Fruit fly (Drosophila melanogaster) whole organism, prepupa: Measurements from ENCODE around the gene CG43638.

Source experiments
- Blimp-1 ChIP-seq: fragments of 200-800 bp; sonication (Bioruptor generic); optimal IDR thresholded peaks from 3 replicates; lab custom pipeline; 2017; ENCODE audit warnings: missing biosample characterization, missing genetic modification characterization, mild to moderate bottlenecking, moderate library complexity, missing genetic modification reagents
- CG10631 ChIP-seq: fragments of 200-800 bp; sonication (Bioruptor generic); optimal IDR thresholded peaks from 2 replicates; lab custom pipeline; 2016; ENCODE audit warnings: missing biosample characterization, missing genetic modification characterization
- CG10669 ChIP-seq: fragments of 200-800 bp; sonication (Bioruptor generic); optimal IDR thresholded peaks from 3 replicates; lab custom pipeline; 2018; ENCODE audit warnings: missing biosample characterization, mild to moderate bottlenecking, missing genetic modification characterization, moderate library complexity
- CG11294 ChIP-seq: fragments of 200-800 bp; sonication (Bioruptor generic); IDR thresholded peaks from 2 replicates; pipeline ENCODE4 v1.3.6; 2022; ENCODE audit warnings: missing biosample characterization, missing genetic modification characterization
- CG11762 ChIP-seq: fragments of 200-800 bp; sonication (Bioruptor generic); optimal IDR thresholded peaks from 3 replicates; lab custom pipeline; 2016; ENCODE audit warnings: missing biosample characterization, missing genetic modification characterization; ENCODE audit not compliant: insufficient read depth
- CG11902 ChIP-seq: fragments of 200-800 bp; sonication (Bioruptor generic); optimal IDR thresholded peaks from 3 replicates; lab custom pipeline; 2016; ENCODE audit warnings: missing biosample characterization, missing genetic modification characterization
- CG15336 ChIP-seq: fragments of 200-800 bp; sonication (Bioruptor generic); IDR thresholded peaks from 2 replicates; pipeline ENCODE4 v1.3.6; 2022; ENCODE audit warnings: missing biosample characterization, missing genetic modification characterization
- CG16779 ChIP-seq: fragments of 200-800 bp; sonication (Bioruptor generic); optimal IDR thresholded peaks from 3 replicates; lab custom pipeline; 2017; ENCODE audit warnings: missing biosample characterization, mild to moderate bottlenecking, missing genetic modification characterization
- CG3032 ChIP-seq: fragments of 200-800 bp; optimal IDR thresholded peaks from 2 replicates; lab custom pipeline; 2019; ENCODE audit warnings: missing biosample characterization, mild to moderate bottlenecking, missing genetic modification characterization, moderate library complexity
- CG31627 ChIP-seq: fragments of 200-800 bp; sonication (Bioruptor generic); optimal IDR thresholded peaks from 3 replicates; lab custom pipeline; 2016; ENCODE audit warnings: missing biosample characterization, missing genetic modification characterization
- CG32006 ChIP-seq: fragments of 200-800 bp; sonication (Bioruptor generic); optimal IDR thresholded peaks from 3 replicates; lab custom pipeline; 2017; ENCODE audit warnings: missing biosample characterization, mild to moderate bottlenecking, missing genetic modification characterization
- CG34406 ChIP-seq: fragments of 200-800 bp; sonication (Bioruptor generic); optimal IDR thresholded peaks from 3 replicates; lab custom pipeline; 2016; ENCODE audit warnings: missing biosample characterization, missing genetic modification characterization
- CG3919 ChIP-seq: fragments of 200-800 bp; sonication (Bioruptor generic); optimal IDR thresholded peaks from 3 replicates; lab custom pipeline; 2016; ENCODE audit warnings: missing biosample characterization, missing genetic modification characterization
- CG6163 ChIP-seq: fragments of 200-800 bp; sonication (Bioruptor generic); IDR thresholded peaks from 3 replicates; pipeline ENCODE4 v1.3.6; 2022; ENCODE audit warnings: missing biosample characterization, missing genetic modification characterization
- CG6276 ChIP-seq: fragments of 200-800 bp; sonication (Bioruptor generic); optimal IDR thresholded peaks from 2 replicates; lab custom pipeline; 2017; ENCODE audit warnings: missing biosample characterization, mild to moderate bottlenecking, missing genetic modification characterization
- CG6792 ChIP-seq: fragments of 200-800 bp; sonication (Bioruptor generic); optimal IDR thresholded peaks from 3 replicates; lab custom pipeline; 2016; ENCODE audit warnings: missing biosample characterization, missing genetic modification characterization
- CG6808 ChIP-seq: fragments of 200-800 bp; sonication (Bioruptor generic); optimal IDR thresholded peaks from 3 replicates; lab custom pipeline; 2017; ENCODE audit warnings: missing biosample characterization, missing genetic modification characterization, mild to moderate bottlenecking, moderate library complexity, missing genetic modification reagents
- CG6854 ChIP-seq: fragments of 200-800 bp; sonication (Bioruptor generic); optimal IDR thresholded peaks from 2 replicates; lab custom pipeline; 2017; ENCODE audit warnings: missing biosample characterization, mild to moderate bottlenecking, missing genetic modification characterization
- CG7368 ChIP-seq: fragments of 200-800 bp; sonication (Bioruptor generic); optimal IDR thresholded peaks from 3 replicates; lab custom pipeline; 2016; ENCODE audit warnings: missing biosample characterization, missing genetic modification characterization
- CG8119 ChIP-seq: fragments of 200-800 bp; sonication (Bioruptor generic); IDR thresholded peaks from 3 replicates; pipeline ENCODE4 v1.3.6; 2022; ENCODE audit warnings: missing biosample characterization, missing genetic modification characterization
- CG8319 ChIP-seq: fragments of 200-800 bp; sonication (Bioruptor generic); optimal IDR thresholded peaks from 3 replicates; lab custom pipeline; 2016; ENCODE audit warnings: missing biosample characterization, missing genetic modification characterization
- CG8632 ChIP-seq: fragments of 200-800 bp; sonication (Bioruptor generic); optimal IDR thresholded peaks from 3 replicates; lab custom pipeline; 2016; ENCODE audit warnings: missing biosample characterization, missing genetic modification characterization
- CG9139 ChIP-seq: fragments of 200-800 bp; sonication (Bioruptor generic); optimal IDR thresholded peaks from 3 replicates; lab custom pipeline; 2017; ENCODE audit warnings: missing biosample characterization, mild to moderate bottlenecking, missing genetic modification characterization
- Eip75B ChIP-seq: fragments of 200-800 bp; sonication (Bioruptor generic); optimal IDR thresholded peaks from 3 replicates; lab custom pipeline; 2016; ENCODE audit warnings: missing biosample characterization, missing genetic modification characterization
- Eip78C ChIP-seq: fragments of 200-800 bp; sonication (Bioruptor generic); peaks from one replicate; lab custom pipeline; 2016; ENCODE audit warnings: missing biosample characterization, missing genetic modification characterization
- Eip93F ChIP-seq: fragments of 200-800 bp; sonication (Bioruptor generic); optimal IDR thresholded peaks from 2 replicates; lab custom pipeline; 2016; ENCODE audit warnings: missing biosample characterization, mild to moderate bottlenecking, missing genetic modification characterization
- Ets21C ChIP-seq: fragments of 200-800 bp; sonication (Bioruptor generic); optimal IDR thresholded peaks from 3 replicates; lab custom pipeline; 2016; ENCODE audit warnings: missing biosample characterization, missing genetic modification characterization
- Ets96B ChIP-seq: fragments of 200-800 bp; optimal IDR thresholded peaks from 2 replicates; lab custom pipeline; 2019; ENCODE audit warnings: missing biosample characterization, mild to moderate bottlenecking, missing genetic modification characterization, moderate library complexity
- Hr38 ChIP-seq: sonication (Bioruptor generic); optimal IDR thresholded peaks from 2 replicates; lab custom pipeline; 2016; ENCODE audit warnings: missing biosample characterization, missing genetic modification characterization
- Hr39 ChIP-seq: fragments of 200-800 bp; sonication (Bioruptor generic); optimal IDR thresholded peaks from 2 replicates; lab custom pipeline; 2016; ENCODE audit warnings: missing biosample characterization, missing genetic modification characterization
- Hr4 ChIP-seq: fragments of 200-800 bp; sonication (Bioruptor generic); optimal IDR thresholded peaks from 3 replicates; lab custom pipeline; 2016; ENCODE audit warnings: missing biosample characterization, missing genetic modification characterization
- Lpt ChIP-seq: fragments of 200-800 bp; sonication (Bioruptor generic); optimal IDR thresholded peaks from 3 replicates; lab custom pipeline; 2016; ENCODE audit warnings: missing biosample characterization, missing genetic modification characterization
- OdsH ChIP-seq: fragments of 200-800 bp; sonication (Bioruptor generic); optimal IDR thresholded peaks from 3 replicates; lab custom pipeline; 2016; ENCODE audit warnings: missing biosample characterization, missing genetic modification characterization
- Smox ChIP-seq: fragments of 200-800 bp; sonication (Bioruptor generic); optimal IDR thresholded peaks from 3 replicates; lab custom pipeline; 2016; ENCODE audit warnings: missing biosample characterization, missing genetic modification characterization
- Sox15 ChIP-seq: fragments of 200-800 bp; sonication (Bioruptor generic); optimal IDR thresholded peaks from 3 replicates; lab custom pipeline; 2016; ENCODE audit warnings: missing biosample characterization, missing genetic modification characterization
- acj6 ChIP-seq: fragments of 200-800 bp; sonication (Bioruptor generic); optimal IDR thresholded peaks from 3 replicates; lab custom pipeline; 2016; ENCODE audit warnings: missing biosample characterization, missing genetic modification characterization
- cyc ChIP-seq: fragments of 200-800 bp; sonication (Bioruptor generic); optimal IDR thresholded peaks from 3 replicates; lab custom pipeline; 2016; ENCODE audit warnings: missing biosample characterization, missing genetic modification characterization
- dac ChIP-seq: fragments of 200-800 bp; sonication (Bioruptor generic); optimal IDR thresholded peaks from 2 replicates; lab custom pipeline; 2017; ENCODE audit warnings: missing biosample characterization, mild to moderate bottlenecking, missing genetic modification characterization
- eg ChIP-seq: fragments of 200-800 bp; sonication (Bioruptor generic); IDR thresholded peaks from 3 replicates; pipeline ENCODE4 v1.3.6; 2022; ENCODE audit warnings: missing biosample characterization, missing genetic modification characterization
- esn ChIP-seq: fragments of 200-800 bp; sonication (Bioruptor generic); optimal IDR thresholded peaks from 2 replicates; lab custom pipeline; 2016; ENCODE audit warnings: missing biosample characterization, mild to moderate bottlenecking, missing genetic modification characterization, moderate library complexity
- fd85E ChIP-seq: fragments of 200-800 bp; sonication (Bioruptor generic); optimal IDR thresholded peaks from 3 replicates; lab custom pipeline; 2016; ENCODE audit warnings: missing biosample characterization, missing genetic modification characterization
- lz ChIP-seq: fragments of 200-800 bp; sonication (Bioruptor generic); optimal IDR thresholded peaks from 3 replicates; lab custom pipeline; 2016; ENCODE audit warnings: missing biosample characterization, missing genetic modification characterization
- net ChIP-seq: fragments of 200-800 bp; sonication (Bioruptor generic); optimal IDR thresholded peaks from 3 replicates; lab custom pipeline; 2016; ENCODE audit warnings: missing biosample characterization, missing genetic modification characterization
- pdm3 ChIP-seq: fragments of 200-800 bp; sonication (Bioruptor generic); optimal IDR thresholded peaks from 3 replicates; lab custom pipeline; 2016; ENCODE audit warnings: missing biosample characterization, missing genetic modification characterization
- salr ChIP-seq, 2 experiments: fragments of 200-800 bp; sonication (Bioruptor generic); optimal IDR thresholded peaks; 3 replicates each; lab custom pipeline; 2016 to 2018; ENCODE audit warnings: missing biosample characterization in 2 of 2, missing genetic modification characterization in 2 of 2, mild to moderate bottlenecking in 1 of 2
- ss ChIP-seq, 2 experiments: fragments of 200-800 bp; sonication (Bioruptor generic); optimal IDR thresholded peaks; 2 replicates in 1 of 2; 3 replicates in 1 of 2; lab custom pipeline; 2017 to 2018; ENCODE audit warnings: mild to moderate bottlenecking in 2 of 2, missing biosample characterization in 2 of 2, missing genetic modification characterization in 2 of 2, moderate library complexity in 1 of 2
- svp ChIP-seq: fragments of 200-800 bp; sonication (Bioruptor generic); peaks from one replicate; lab custom pipeline; 2016; ENCODE audit warnings: missing biosample characterization, missing genetic modification characterization
- topi ChIP-seq: fragments of 200-800 bp; sonication (Bioruptor generic); optimal IDR thresholded peaks from 3 replicates; lab custom pipeline; 2016; ENCODE audit warnings: missing biosample characterization, missing genetic modification characterization
- vri ChIP-seq: fragments of 200-800 bp; sonication (Bioruptor generic); optimal IDR thresholded peaks from 3 replicates; lab custom pipeline; 2016; ENCODE audit warnings: missing biosample characterization, mild to moderate bottlenecking, missing genetic modification characterization

The CG43638 gene

dm6 chr3L:12058293-12058842 lies 14.0 kb downstream of the CG43638 start (continued):
- no peak for TF ChIP-seq CG34406 (GFP tag; lab: Kevin White, UChicago)
- peak; percentile 34 for TF ChIP-seq CG11902 (GFP tag; lab: Kevin White, UChicago)
- peak; percentile 80 for TF ChIP-seq Ets96B (tag; lab: Kevin White, UChicago)
- no peak for TF ChIP-seq Smox (GFP tag; lab: Kevin White, UChicago)
- TF ChIP-seq Hr4: peak; percentile 16
- peak; percentile 67 for TF ChIP-seq cyc (GFP tag; lab: Kevin White, UChicago)
- TF ChIP-seq CG6163 (GFP tag; lab: Robert Waterston, UW): peak; percentile 85
- peak; percentile 1 for TF ChIP-seq net (GFP tag; lab: Kevin White, UChicago)
- TF ChIP-seq CG8119 (GFP tag; lab: Robert Waterston, UW): peak; percentile 36; the same call in 1 of the 3 replicates
- no peak for TF ChIP-seq Hr39
- peak; percentile 53 for TF ChIP-seq CG11762 (GFP tag; lab: Kevin White, UChicago)
- peak; percentile 57 for TF ChIP-seq CG32006 (GFP tag; lab: Kevin White, UChicago)
- no peak for TF ChIP-seq CG31627 (GFP tag; lab: Kevin White, UChicago)
- no peak for TF ChIP-seq Lpt (GFP tag; lab: Kevin White, UChicago)
- peak; percentile 18 for TF ChIP-seq OdsH
- peak; percentile 63 for TF ChIP-seq CG7368 (GFP tag; lab: Kevin White, UChicago)
- TF ChIP-seq CG11294 (GFP tag; lab: Robert Waterston, UW): no peak
- TF ChIP-seq CG6808 (GFP tag; lab: Kevin White, UChicago): peak; percentile 53
- peak; percentile 41 for TF ChIP-seq lz (GFP tag; lab: Kevin White, UChicago)
- no peak for TF ChIP-seq salr (GFP tag; optimal IDR thresholded peaks at IDR 0.05; lab: Kevin White, UChicago)
- no peak for TF ChIP-seq Eip93F
- TF ChIP-seq svp (GFP tag; lab: Kevin White, UChicago): peak; percentile 45
- peak; percentile 44 for TF ChIP-seq esn (GFP tag; lab: Kevin White, UChicago)
- TF ChIP-seq CG15336: peak; percentile 64
- TF ChIP-seq Hr38: no peak
- TF ChIP-seq CG16779 (tag; lab: Kevin White, UChicago): peak; percentile 58
- TF ChIP-seq vri (GFP tag; lab: Kevin White, UChicago): no peak
- no peak for TF ChIP-seq CG8632 (GFP tag; lab: Kevin White, UChicago)
- no peak for TF ChIP-seq Ets21C (GFP tag; lab: Kevin White, UChicago)
- TF ChIP-seq CG8319 (GFP tag; lab: Kevin White, UChicago): no peak
- TF ChIP-seq CG3919: peak; percentile 84
- TF ChIP-seq CG6276 (GFP tag; lab: Kevin White, UChicago): no peak
- peak; percentile 85 for TF ChIP-seq CG10631 (GFP tag; lab: Kevin White, UChicago)

- TF ChIP-seq svp (GFP tag; lab: Kevin White, UChicago) (peak; percentile 28), Eip93F (no peak), topi (GFP tag; lab: Kevin White, UChicago) (no peak), OdsH (peak; percentile 7), Sox15 (no peak), CG32006 (GFP tag; lab: Kevin White, UChicago) (peak; percentile 83), CG8319 (GFP tag; lab: Kevin White, UChicago) (no peak), CG11902 (GFP tag; lab: Kevin White, UChicago) (no peak), acj6 (GFP tag; lab: Kevin White, UChicago) (no peak), CG15336 (peak; percentile 72), Blimp-1 (GFP tag; lab: Kevin White, UChicago) (no peak), CG6792 (GFP tag; lab: Kevin White, UChicago) (no peak), Hr38 (no peak), Hr4 (peak; percentile 77), fd85E (GFP tag; lab: Kevin White, UChicago) (no peak), CG10669 (GFP tag; lab: Kevin White, UChicago) (no peak), Eip78C (GFP tag; lab: Kevin White, UChicago) (peak; percentile 40), CG6808 (GFP tag; lab: Kevin White, UChicago) (no peak), CG8119 (GFP tag; lab: Robert Waterston, UW) (peak; percentile 71), CG3032 (tag; lab: Kevin White, UChicago) (no peak), CG9139 (GFP tag; lab: Kevin White, UChicago) (no peak), CG31627 (GFP tag; lab: Kevin White, UChicago) (no peak), CG6854 (GFP tag; lab: Kevin White, UChicago) (no peak), dac (GFP tag; lab: Kevin White, UChicago) (peak; percentile 49), Eip75B (GFP tag; lab: Kevin White, UChicago) (no peak), Smox (GFP tag; lab: Kevin White, UChicago) (no peak), pdm3 (no peak), vri (GFP tag; lab: Kevin White, UChicago) (no peak), eg (GFP tag; lab: Robert Waterston, UW) (peak; percentile 47; the same call in 1 of the 3 replicates), ss (GFP tag; optimal IDR thresholded peaks at IDR 0.05; lab: Kevin White, UChicago) (no peak)
These were observed 15.7 kb downstream of the CG43638 start for dm6 chr3L:12060101-12060500.
